Fruit fly (Drosophila melanogaster) ovary, adult (tissue): ENCODE data around the gene CG44094.

ENCODE experiments used
- CG17801 ChIP-seq: fragments of 200-800 bp; optimal IDR thresholded peaks from 2 replicates; lab custom pipeline; 2019; ENCODE audit warnings: missing biosample characterization, mild to moderate bottlenecking, missing genetic modification characterization, moderate library complexity; ENCODE audit not compliant: partially characterized antibody

Gene CG44094

dm6 chr3R:14576511-14576691 lies at the start of gene CG44094:
Gene CG44094 (minus strand): TSS chr3R:14576611.
- TF ChIP-seq CG17801 = no peak

- TF ChIP-seq CG17801 = peak; percentile 29
These were observed 49.1 kb upstream of the CG44094 start, which contains the start of the genes put and His4r for dm6 chr3R:14625215-14626156. Gene put (minus strand): TSS chr3R:14625703. Gene His4r (plus strand): TSS chr3R:14625755.

dm6 chr3R:14624671-14625070 lies 48.3 kb upstream of the CG44094 start:
- TF ChIP-seq CG17801 = no peak

dm6 chr3R:14624088-14624619 lies 47.7 kb upstream of the CG44094 start:
- no peak for TF ChIP-seq CG17801

dm6 chr3R:14622571-14622970 lies 46.2 kb upstream of the CG44094 start:
- no peak for TF ChIP-seq CG17801

dm6 chr3R:14608892-14609692 lies 32.7 kb upstream of the CG44094 start, which contains the start of gene CG14853:
Gene CG14853 (plus strand): TSS chr3R:14609642.
- no peak for TF ChIP-seq CG17801

dm6 chr3R:14597935-14598424 lies 21.6 kb upstream of the CG44094 start:
- TF ChIP-seq CG17801 = no peak

- TF ChIP-seq CG17801 = no peak
These were observed 14.5 kb upstream of the CG44094 start for dm6 chr3R:14590753-14591535.

dm6 chr3R:14589483-14589882 lies 13.1 kb upstream of the CG44094 start:
- no peak for TF ChIP-seq CG17801

dm6 chr3R:14586480-14587443 lies 10.4 kb upstream of the CG44094 start:
- TF ChIP-seq CG17801 = no peak

dm6 chr3R:14580045-14580579 lies 3.7 kb upstream of the CG44094 start:
- TF ChIP-seq CG17801 = no peak

dm6 chr3R:14577803-14578493 lies 1.5 kb upstream of the CG44094 start:
- no peak for TF ChIP-seq CG17801

- TF ChIP-seq CG17801 = peak; percentile 70
These were observed 558 bp upstream of the CG44094 start, which contains the start of gene stumps for dm6 chr3R:14576692-14577646. Gene stumps (plus strand): TSS chr3R:14577217.
